Worm (Caenorhabditis elegans): Measurements from ENCODE around the gene F56C4.4.

Gene F56C4.4

DNA sequence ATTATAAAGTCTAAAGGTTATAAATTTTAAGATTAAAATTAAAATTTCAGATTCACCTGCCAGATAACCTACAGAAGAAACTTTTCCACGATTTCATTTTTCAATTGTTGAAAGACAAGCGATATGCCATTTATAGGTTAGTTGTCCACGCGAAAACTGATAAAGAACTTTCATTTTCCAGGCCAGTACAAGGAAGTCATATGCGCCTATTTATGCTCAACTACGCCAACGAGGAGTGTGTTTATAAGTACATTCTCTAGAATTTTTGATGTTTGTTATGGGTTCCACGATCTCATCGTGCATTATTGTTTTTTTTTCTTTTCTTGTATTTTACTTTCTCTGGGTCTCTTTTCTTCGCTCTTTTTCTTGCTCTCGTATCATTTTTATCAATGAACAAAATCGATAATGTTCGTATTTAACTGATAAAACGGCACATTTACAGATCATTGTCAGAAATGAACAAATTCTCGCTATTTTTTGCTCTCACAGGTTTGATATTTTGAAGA, 24.4 kb downstream of the F56C4.4 start, which contains the start of gene R09H10.3:
TSS of gene R09H10.3 (plus strand) at position 456 of the 506 bp plus-strand sequence.
- TF ChIP-seq flt-1 (GFP tag; IDR thresholded peaks at IDR 0.05) (no peak), ztf-29 (GFP tag; IDR thresholded peaks at IDR 0.05) (no peak), tab-1 (GFP tag; IDR thresholded peaks at IDR 0.05) (no peak), cog-1 (tag; optimal IDR thresholded peaks at IDR 0.05) (no peak), T22C8.4 (GFP tag; IDR thresholded peaks at IDR 0.05) (no peak), ref-1 (GFP tag; conservative IDR thresholded peaks at IDR 0.05) (no peak), ztf-23 (GFP tag; IDR thresholded peaks at IDR 0.05) (no peak), med-1 (GFP tag; optimal IDR thresholded peaks at IDR 0.05; ENCODE audit: insufficient read depth) (no peak), klf-2 (GFP tag; conservative IDR thresholded peaks at IDR 0.05) (no peak)

DNA sequence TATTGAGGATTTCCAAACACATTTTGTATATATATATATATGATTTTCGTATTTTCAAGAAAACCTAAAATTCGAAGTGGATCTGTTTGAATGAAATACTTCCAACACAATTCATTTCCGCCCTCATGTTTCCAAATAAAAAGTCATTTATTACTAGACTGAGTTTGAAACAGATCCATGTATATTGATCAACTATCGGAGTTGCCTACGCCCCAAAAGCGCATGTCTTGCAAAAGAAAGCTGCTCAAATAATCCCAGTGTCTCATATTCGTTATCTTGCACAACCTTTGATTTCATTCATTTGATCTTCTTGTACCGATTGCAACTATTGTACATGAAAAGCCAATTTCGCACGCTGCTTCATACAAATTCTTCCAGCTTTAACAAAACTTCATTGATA, 28.4 kb downstream of the F56C4.4 start, which contains the start of gene R09H10.2:
TSS of gene R09H10.2 (plus strand) at position 301 of the 400 bp plus-strand sequence.
- no peak for TF ChIP-seq ztf-23 (GFP tag; IDR thresholded peaks at IDR 0.05)
- TF ChIP-seq ztf-29 (GFP tag; IDR thresholded peaks at IDR 0.05): no peak
- no peak for TF ChIP-seq klf-2 (GFP tag; conservative IDR thresholded peaks at IDR 0.05)
- no peak for TF ChIP-seq med-1 (GFP tag; optimal IDR thresholded peaks at IDR 0.05; ENCODE audit: insufficient read depth)
- no peak for TF ChIP-seq ref-1 (GFP tag; conservative IDR thresholded peaks at IDR 0.05)
- TF ChIP-seq cog-1 (tag; optimal IDR thresholded peaks at IDR 0.05): no peak
- TF ChIP-seq T22C8.4 (GFP tag; IDR thresholded peaks at IDR 0.05): no peak
- TF ChIP-seq tab-1 (GFP tag; IDR thresholded peaks at IDR 0.05): no peak
- TF ChIP-seq flt-1 (GFP tag; IDR thresholded peaks at IDR 0.05): no peak

ce11 chrIV:10599983-10600382, 31.1 kb downstream of the F56C4.4 start, which contains the start of gene R09H10.1:
Gene R09H10.1, plus strand, starts transcription at chrIV:10600283.
- no peak for TF ChIP-seq ref-1 (GFP tag; conservative IDR thresholded peaks at IDR 0.05)
- TF ChIP-seq med-1 (GFP tag; optimal IDR thresholded peaks at IDR 0.05; ENCODE audit: insufficient read depth): no peak
- no peak for TF ChIP-seq ztf-29 (GFP tag; IDR thresholded peaks at IDR 0.05)
- no peak for TF ChIP-seq cog-1 (tag; optimal IDR thresholded peaks at IDR 0.05)
- no peak for TF ChIP-seq ztf-23 (GFP tag; IDR thresholded peaks at IDR 0.05)
- no peak for TF ChIP-seq flt-1 (GFP tag; IDR thresholded peaks at IDR 0.05)
- TF ChIP-seq T22C8.4 (GFP tag; IDR thresholded peaks at IDR 0.05): no peak
- TF ChIP-seq klf-2 (GFP tag; conservative IDR thresholded peaks at IDR 0.05): no peak
- TF ChIP-seq tab-1 (GFP tag; IDR thresholded peaks at IDR 0.05): no peak

DNA sequence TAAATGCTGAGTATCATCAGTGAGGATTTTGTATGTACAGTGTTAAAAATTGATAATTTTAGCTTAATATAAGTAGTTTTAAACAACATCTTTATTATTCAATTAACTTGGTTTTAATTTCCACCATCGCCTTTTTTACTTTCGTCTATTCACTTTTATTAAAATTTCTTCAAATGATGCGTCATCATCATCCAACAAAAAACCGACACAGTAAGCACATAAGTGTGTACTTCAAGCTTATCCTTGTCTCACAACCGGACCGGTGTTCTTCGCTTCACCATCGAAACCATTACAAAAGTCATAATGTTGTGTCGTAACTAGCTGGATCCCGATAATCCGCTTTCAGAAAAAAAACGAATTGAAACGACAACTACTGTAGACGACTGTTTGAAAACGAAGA, 34.6 kb downstream of the F56C4.4 start, which contains the start of gene C43F9.11:
TSS of gene C43F9.11 (plus strand) at position 301 of the 400 bp plus-strand sequence.
- TF ChIP-seq ref-1 (GFP tag; conservative IDR thresholded peaks at IDR 0.05) (no peak), cog-1 (tag; optimal IDR thresholded peaks at IDR 0.05) (no peak), klf-2 (GFP tag; conservative IDR thresholded peaks at IDR 0.05) (no peak), tab-1 (GFP tag; IDR thresholded peaks at IDR 0.05) (no peak), ztf-29 (GFP tag; IDR thresholded peaks at IDR 0.05) (no peak), flt-1 (GFP tag; IDR thresholded peaks at IDR 0.05) (no peak), ztf-23 (GFP tag; IDR thresholded peaks at IDR 0.05) (no peak), med-1 (GFP tag; optimal IDR thresholded peaks at IDR 0.05; ENCODE audit: insufficient read depth) (no peak), T22C8.4 (GFP tag; IDR thresholded peaks at IDR 0.05) (no peak)

DNA sequence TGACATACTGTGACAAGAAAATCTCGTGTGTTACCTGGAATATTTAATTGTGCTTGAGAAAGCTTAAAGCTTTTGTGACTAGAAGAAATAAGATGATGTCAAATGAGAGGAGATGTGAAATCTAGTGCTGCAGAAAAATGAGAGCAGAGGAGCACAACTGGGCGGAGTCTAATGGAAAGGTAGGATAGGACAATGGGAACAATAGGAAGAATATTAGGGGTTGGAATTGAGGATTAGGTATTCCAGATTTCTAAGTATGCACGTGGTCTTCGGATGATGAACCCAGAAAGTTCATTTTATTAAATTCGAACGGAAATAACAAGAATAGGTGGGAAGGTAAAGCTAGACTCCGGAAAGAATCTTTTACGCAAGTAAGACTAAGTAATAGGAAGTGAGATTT, 37.5 kb downstream of the F56C4.4 start, which contains the start of gene C43F9.7:
TSS of gene C43F9.7 (minus strand) at position 101 of the 400 bp plus-strand sequence.
- no peak for TF ChIP-seq ztf-23 (GFP tag; IDR thresholded peaks at IDR 0.05)
- TF ChIP-seq klf-2 (GFP tag; conservative IDR thresholded peaks at IDR 0.05): no peak
- TF ChIP-seq flt-1 (GFP tag; IDR thresholded peaks at IDR 0.05): no peak
- no peak for TF ChIP-seq med-1 (GFP tag; optimal IDR thresholded peaks at IDR 0.05; ENCODE audit: insufficient read depth)
- no peak for TF ChIP-seq ref-1 (GFP tag; conservative IDR thresholded peaks at IDR 0.05)
- TF ChIP-seq cog-1 (tag; optimal IDR thresholded peaks at IDR 0.05): no peak
- TF ChIP-seq ztf-29 (GFP tag; IDR thresholded peaks at IDR 0.05): no peak
- TF ChIP-seq tab-1 (GFP tag; IDR thresholded peaks at IDR 0.05): no peak
- TF ChIP-seq T22C8.4 (GFP tag; IDR thresholded peaks at IDR 0.05): no peak

DNA sequence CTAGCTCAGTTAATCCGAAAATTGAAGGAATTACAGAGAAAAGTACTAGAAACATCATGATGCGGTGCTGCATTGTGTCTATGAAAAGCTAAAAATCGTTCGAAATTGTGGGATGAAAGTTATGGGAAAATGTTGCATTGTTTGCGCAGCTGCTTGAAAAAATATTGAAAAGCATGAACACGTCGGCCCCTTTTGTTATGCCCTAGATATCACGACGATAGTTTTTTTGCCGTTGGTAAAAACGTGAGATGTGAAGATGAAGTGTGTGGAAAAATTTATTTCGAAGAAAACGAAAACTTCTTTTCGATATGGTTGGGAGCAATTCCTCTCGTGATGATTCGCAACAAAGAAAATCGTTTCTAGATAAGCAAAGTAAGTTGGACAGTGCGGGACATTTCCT, 40.4 kb downstream of the F56C4.4 start, which contains the start of the genes C43F9.5 and nkb-2:
TSS of gene C43F9.5 (minus strand) at position 101 of the 400 bp plus-strand sequence.
TSS of gene nkb-2 (plus strand) at position 277 of the 400 bp plus-strand sequence.
- TF ChIP-seq klf-2 (GFP tag; conservative IDR thresholded peaks at IDR 0.05): no peak
- no peak for TF ChIP-seq T22C8.4 (GFP tag; IDR thresholded peaks at IDR 0.05)
- no peak for TF ChIP-seq med-1 (GFP tag; optimal IDR thresholded peaks at IDR 0.05; ENCODE audit: insufficient read depth)
- no peak for TF ChIP-seq ref-1 (GFP tag; conservative IDR thresholded peaks at IDR 0.05)
- no peak for TF ChIP-seq flt-1 (GFP tag; IDR thresholded peaks at IDR 0.05)
- no peak for TF ChIP-seq cog-1 (tag; optimal IDR thresholded peaks at IDR 0.05)
- no peak for TF ChIP-seq tab-1 (GFP tag; IDR thresholded peaks at IDR 0.05)
- TF ChIP-seq ztf-23 (GFP tag; IDR thresholded peaks at IDR 0.05): no peak
- TF ChIP-seq ztf-29 (GFP tag; IDR thresholded peaks at IDR 0.05): no peak

ce11 chrIV:10589072-10589471, 42.0 kb downstream of the F56C4.4 start, which contains the start of gene C43F9.4:
Gene C43F9.4, minus strand, starts transcription at chrIV:10589172.
- TF ChIP-seq klf-2 (GFP tag; conservative IDR thresholded peaks at IDR 0.05) (no peak), med-1 (GFP tag; optimal IDR thresholded peaks at IDR 0.05; ENCODE audit: insufficient read depth) (no peak), cog-1 (tag; optimal IDR thresholded peaks at IDR 0.05) (no peak), flt-1 (GFP tag; IDR thresholded peaks at IDR 0.05) (no peak), T22C8.4 (GFP tag; IDR thresholded peaks at IDR 0.05) (no peak), tab-1 (GFP tag; IDR thresholded peaks at IDR 0.05) (no peak), ztf-23 (GFP tag; IDR thresholded peaks at IDR 0.05) (no peak), ref-1 (GFP tag; conservative IDR thresholded peaks at IDR 0.05) (no peak), ztf-29 (GFP tag; IDR thresholded peaks at IDR 0.05) (no peak)

ce11 chrIV:10584237-10584636, 46.8 kb downstream of the F56C4.4 start, which contains the start of gene oac-8:
Gene oac-8, plus strand, starts transcription at chrIV:10584537.
- TF ChIP-seq ref-1 (GFP tag; conservative IDR thresholded peaks at IDR 0.05): no peak
- no peak for TF ChIP-seq T22C8.4 (GFP tag; IDR thresholded peaks at IDR 0.05)
- no peak for TF ChIP-seq cog-1 (tag; optimal IDR thresholded peaks at IDR 0.05)
- no peak for TF ChIP-seq ztf-29 (GFP tag; IDR thresholded peaks at IDR 0.05)
- no peak for TF ChIP-seq flt-1 (GFP tag; IDR thresholded peaks at IDR 0.05)
- TF ChIP-seq ztf-23 (GFP tag; IDR thresholded peaks at IDR 0.05): no peak
- TF ChIP-seq med-1 (GFP tag; optimal IDR thresholded peaks at IDR 0.05; ENCODE audit: insufficient read depth): no peak
- TF ChIP-seq klf-2 (GFP tag; conservative IDR thresholded peaks at IDR 0.05): no peak
- TF ChIP-seq tab-1 (GFP tag; IDR thresholded peaks at IDR 0.05): no peak

Measured in whole organism, midembryonic.